Fruit fly (Drosophila melanogaster): ENCODE results near the gene RnpS1.

Gene RnpS1

DNA sequence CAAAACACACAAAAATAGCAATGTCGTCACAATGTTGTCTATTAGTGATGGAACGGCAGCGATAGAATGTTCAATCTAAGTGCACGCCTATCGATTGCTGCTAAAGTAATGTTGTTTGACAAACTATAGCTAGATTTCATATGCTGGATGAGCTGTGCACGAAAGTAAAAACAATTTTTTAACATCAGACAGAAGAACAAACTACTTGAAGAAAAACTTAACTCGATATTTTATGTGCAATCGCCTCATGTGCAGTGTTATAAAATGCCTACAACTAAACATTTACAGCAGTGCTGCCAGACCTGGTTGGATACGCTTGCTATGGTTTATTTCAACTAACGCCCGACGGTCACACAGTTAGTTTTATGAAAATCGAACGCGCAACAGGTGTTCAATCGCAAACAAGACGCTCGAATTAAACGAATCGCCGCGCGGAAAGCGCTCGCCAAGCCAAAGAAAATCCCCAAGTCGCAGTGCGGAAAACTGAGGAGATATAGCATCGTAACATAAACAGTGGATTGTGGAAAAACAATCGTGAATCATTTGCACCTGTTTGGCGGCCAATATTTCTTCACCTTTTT lies 39.2 kb downstream of the RnpS1 start, which contains the start of the genes bocks and CG8312 (continued):
- TF ChIP-seq cad (GFP tag; optimal IDR thresholded peaks at IDR 0.05) (no peak), run (tag; optimal IDR thresholded peaks at IDR 0.05) (no peak), vnd (GFP tag; IDR thresholded peaks at IDR 0.05; ENCODE audit: partially characterized antibody) (no peak), hkb (optimal IDR thresholded peaks at IDR 0.05) (peak; percentile 53), hkb (GFP tag; IDR thresholded peaks at IDR 0.05) (no peak), Elba2 (GFP tag; optimal IDR thresholded peaks at IDR 0.05) (no peak), CG13123 (GFP tag; optimal IDR thresholded peaks at IDR 0.05) (peak; percentile 5), CG9437 (GFP tag; optimal IDR thresholded peaks at IDR 0.05) (no peak), Rfx (GFP tag; IDR thresholded peaks at IDR 0.05) (no peak), CG7357 (GFP tag; IDR thresholded peaks at IDR 0.05) (no peak), Scr (GFP tag; IDR thresholded peaks at IDR 0.05; ENCODE audit: partially characterized antibody) (no peak), CG7928 (GFP tag; optimal IDR thresholded peaks at IDR 0.05) (no peak), Bteb2 (GFP tag; optimal IDR thresholded peaks at IDR 0.05) (peak; percentile 56), CG14710 (tag; optimal IDR thresholded peaks at IDR 0.05) (peak; percentile 86), seq (GFP tag; IDR thresholded peaks at IDR 0.05) (no peak), jigr1 (GFP tag; IDR thresholded peaks at IDR 0.05) (no peak), Tbp (GFP tag; optimal IDR thresholded peaks at IDR 0.05) (no peak), CG7745 (tag; optimal IDR thresholded peaks at IDR 0.05) (no peak), her (GFP tag; optimal IDR thresholded peaks at IDR 0.05) (peak; percentile 30), CG1233 (GFP tag; optimal IDR thresholded peaks at IDR 0.05) (peak; percentile 35), CG34224 (GFP tag; IDR thresholded peaks at IDR 0.05; ENCODE audit: partially characterized antibody) (no peak), Hmr (GFP tag; optimal IDR thresholded peaks at IDR 0.05) (peak; percentile 73), fu2 (GFP tag; optimal IDR thresholded peaks at IDR 0.05) (peak; percentile 13), gcm2 (GFP tag; optimal IDR thresholded peaks at IDR 0.05) (no peak), Ada2b (GFP tag; IDR thresholded peaks at IDR 0.05) (no peak), repo (GFP tag; optimal IDR thresholded peaks at IDR 0.05) (peak; percentile 46), Bdp1 (GFP tag; optimal IDR thresholded peaks at IDR 0.05) (peak; percentile 26), jumu (GFP tag; optimal IDR thresholded peaks at IDR 0.05) (peak; percentile 58), bab2 (GFP tag; optimal IDR thresholded peaks at IDR 0.05) (peak; percentile 47), Gsc (GFP tag; IDR thresholded peaks at IDR 0.05) (no peak), cg (GFP tag; optimal IDR thresholded peaks at IDR 0.05) (no peak), zf30C (GFP tag; optimal IDR thresholded peaks at IDR 0.05) (no peak), Doc3 (GFP tag; IDR thresholded peaks at IDR 0.05; ENCODE audit: partially characterized antibody) (no peak), lilli (GFP tag; optimal IDR thresholded peaks at IDR 0.05) (peak; percentile 69), CG11695 (GFP tag; IDR thresholded peaks at IDR 0.05) (no peak), CG17186 (GFP tag; optimal IDR thresholded peaks at IDR 0.05) (peak; percentile 77), ATbp (GFP tag; optimal IDR thresholded peaks at IDR 0.05) (no peak), CG1024 (GFP tag; IDR thresholded peaks at IDR 0.05) (no peak), yki (optimal IDR thresholded peaks at IDR 0.05) (no peak), Dad (GFP tag; optimal IDR thresholded peaks at IDR 0.05) (peak; percentile 59), CG8388 (GFP tag; optimal IDR thresholded peaks at IDR 0.05) (peak; percentile 1), Sox102F (GFP tag; optimal IDR thresholded peaks at IDR 0.05) (no peak), pzg (GFP tag; optimal IDR thresholded peaks at IDR 0.05) (peak; percentile 99), stc (GFP tag; IDR thresholded peaks at IDR 0.05) (no peak), Ptx1 (GFP tag; IDR thresholded peaks at IDR 0.05) (no peak), Lim3 (GFP tag; IDR thresholded peaks at IDR 0.05) (no peak), CG17829 (tag; optimal IDR thresholded peaks at IDR 0.05) (peak; percentile 63), CG10979 (tag; optimal IDR thresholded peaks at IDR 0.05) (peak; percentile 4), CG13775 (GFP tag; optimal IDR thresholded peaks at IDR 0.05) (peak; percentile 26), CG6654 (GFP tag; optimal IDR thresholded peaks at IDR 0.05) (no peak), CG10959 (GFP tag; IDR thresholded peaks at IDR 0.05) (no peak), PHDP (tag; optimal IDR thresholded peaks at IDR 0.05) (peak; percentile 14)
